Fruit fly (Drosophila melanogaster) S2 (cell line): ENCODE data around the gene CG7573.

Experiments used
- CG8478 ChIP-seq: fragments of >200 bp; optimal IDR thresholded peaks from 2 replicates; lab custom pipeline; 2018
- CTCF ChIP-seq, 2 experiments: fragments of >200 bp; optimal IDR thresholded peaks; 2 replicates each; lab custom pipeline; 2018

- TF ChIP-seq CG8478 (lab: Kevin White, UChicago) (no peak), CTCF (optimal IDR thresholded peaks at IDR 0.05; lab: Kevin White, UChicago) (no peak)
Measured at dm6 chr3L:11305316-11305715, 6.2 kb upstream of the CG7573 start.
